Fruit fly (Drosophila melanogaster) whole organism, embryonic: ENCODE measurements around the gene Ldaf1.
A peak's percentile ranks its signal among the peaks of the same experiment; 100 is the strongest.

Experiments
- ATbp ChIP-seq: fragments of 200-800 bp; sonication (Bioruptor generic); optimal IDR thresholded peaks from 2 replicates; lab custom pipeline; 2017; ENCODE audit warnings: missing biosample characterization, mild to moderate bottlenecking, missing genetic modification characterization, missing genetic modification reagents
- Adf1 ChIP-seq: fragments of 200-800 bp; sonication (Bioruptor generic); IDR thresholded peaks from 2 replicates; pipeline ENCODE4 v1.3.6; 2022; ENCODE audit warnings: missing biosample characterization, missing genetic modification characterization
- Aef1 ChIP-seq: fragments of 200-800 bp; sonication (Bioruptor generic); IDR thresholded peaks from 3 replicates; pipeline ENCODE4 v1.3.6; 2022; ENCODE audit warnings: missing biosample characterization, missing genetic modification characterization
- Asciz ChIP-seq: fragments of 200-800 bp; sonication (Bioruptor generic); optimal IDR thresholded peaks from 2 replicates; lab custom pipeline; 2017; ENCODE audit warnings: missing biosample characterization, mild to moderate bottlenecking, missing genetic modification characterization, missing genetic modification reagents
- Bdp1 ChIP-seq: fragments of 200-800 bp; sonication (Bioruptor generic); optimal IDR thresholded peaks from 3 replicates; lab custom pipeline; 2016; ENCODE audit warnings: missing biosample characterization, missing genetic modification characterization
- Blimp-1 ChIP-seq: fragments of 200-800 bp; sonication (Bioruptor generic); optimal IDR thresholded peaks from 3 replicates; lab custom pipeline; 2018; ENCODE audit warnings: missing biosample characterization, missing genetic modification characterization, mild to moderate bottlenecking, moderate library complexity, missing genetic modification reagents
- C15 ChIP-seq: fragments of 200-800 bp; sonication (Bioruptor generic); IDR thresholded peaks from 3 replicates; pipeline ENCODE4 v1.3.6; 2022; ENCODE audit warnings: missing biosample characterization, missing genetic modification characterization
- CG10147 ChIP-seq: fragments of 200-800 bp; sonication (Bioruptor generic); optimal IDR thresholded peaks from 2 replicates; lab custom pipeline; 2019; ENCODE audit warnings: missing biosample characterization, mild to moderate bottlenecking, missing genetic modification characterization, moderate library complexity
- CG10274 ChIP-seq: fragments of 200-800 bp; sonication (Bioruptor generic); optimal IDR thresholded peaks from 3 replicates; lab custom pipeline; 2017; ENCODE audit warnings: missing biosample characterization, mild to moderate bottlenecking, missing genetic modification characterization
- CG11085 ChIP-seq: fragments of 200-800 bp; sonication (Bioruptor generic); IDR thresholded peaks from 2 replicates; pipeline ENCODE4 v1.3.6; 2022; ENCODE audit warnings: missing biosample characterization, missing genetic modification characterization
- CG11247 ChIP-seq: fragments of 200-800 bp; sonication (Bioruptor generic); IDR thresholded peaks from 2 replicates; pipeline ENCODE4 v1.3.6; 2022; ENCODE audit warnings: missing biosample characterization, missing genetic modification characterization
- CG12299 ChIP-seq: fragments of 200-800 bp; sonication (Bioruptor generic); optimal IDR thresholded peaks from 2 replicates; lab custom pipeline; 2018; ENCODE audit warnings: missing biosample characterization, mild to moderate bottlenecking, missing genetic modification characterization
- CG13775 ChIP-seq: fragments of 200-800 bp; sonication (Bioruptor generic); optimal IDR thresholded peaks from 3 replicates; lab custom pipeline; 2017; ENCODE audit warnings: missing biosample characterization, mild to moderate bottlenecking, missing genetic modification characterization
- CG2120 ChIP-seq: fragments of 200-800 bp; sonication (Bioruptor generic); optimal IDR thresholded peaks from 3 replicates; lab custom pipeline; 2016; ENCODE audit warnings: missing biosample characterization, missing genetic modification characterization
- CG3163 ChIP-seq: fragments of 200-800 bp; sonication (Bioruptor generic); optimal IDR thresholded peaks from 3 replicates; lab custom pipeline; 2016; ENCODE audit warnings: missing biosample characterization, missing genetic modification characterization
- CG3838 ChIP-seq: fragments of 200-800 bp; sonication (Bioruptor generic); optimal IDR thresholded peaks from 3 replicates; lab custom pipeline; 2016; ENCODE audit warnings: missing biosample characterization, missing genetic modification characterization
- CG4707 ChIP-seq: fragments of 200-800 bp; sonication (Bioruptor generic); optimal IDR thresholded peaks from 2 replicates; lab custom pipeline; 2018; ENCODE audit warnings: missing biosample characterization, mild to moderate bottlenecking, missing genetic modification characterization, moderate library complexity
- CG4854 ChIP-seq: fragments of 200-800 bp; sonication (Bioruptor generic); optimal IDR thresholded peaks from 2 replicates; lab custom pipeline; 2016; ENCODE audit warnings: missing biosample characterization, missing genetic modification characterization, inconsistent platforms
- CG6272 ChIP-seq: fragments of 200-800 bp; sonication (Bioruptor generic); IDR thresholded peaks from 2 replicates; pipeline ENCODE4 v1.3.6; 2022; ENCODE audit warnings: missing biosample characterization, missing genetic modification characterization
- CG6791 ChIP-seq: fragments of 200-800 bp; sonication (Bioruptor generic); IDR thresholded peaks from 3 replicates; pipeline ENCODE4 v1.3.6; 2022; ENCODE audit warnings: missing biosample characterization, missing genetic modification characterization; ENCODE audit not compliant: partially characterized antibody
- CG8359 ChIP-seq: fragments of 200-800 bp; sonication (Bioruptor generic); optimal IDR thresholded peaks from 2 replicates; lab custom pipeline; 2017; ENCODE audit warnings: missing biosample characterization, mild to moderate bottlenecking, missing genetic modification characterization, borderline replicate concordance
- Deaf1 ChIP-seq: fragments of 200-800 bp; optimal IDR thresholded peaks from 3 replicates; lab custom pipeline; 2019; ENCODE audit warnings: missing biosample characterization, mild to moderate bottlenecking, missing genetic modification characterization, moderate library complexity
- Dip2 ChIP-seq: fragments of 200-800 bp; sonication (Bioruptor generic); IDR thresholded peaks from 2 replicates; pipeline ENCODE4 v1.3.6; 2022; ENCODE audit warnings: missing biosample characterization, missing genetic modification characterization
- Dref ChIP-seq: fragments of 200-800 bp; sonication (Bioruptor generic); IDR thresholded peaks from 2 replicates; pipeline ENCODE4 v1.3.6; 2022; ENCODE audit warnings: missing biosample characterization, missing genetic modification characterization
- E2f1 ChIP-seq: fragments of 200-800 bp; sonication (Bioruptor generic); IDR thresholded peaks from 2 replicates; pipeline ENCODE4 v1.3.6; 2022; ENCODE audit warnings: missing biosample characterization, missing genetic modification characterization
- Hand ChIP-seq: fragments of 200-800 bp; sonication (Bioruptor generic); optimal IDR thresholded peaks from 2 replicates; lab custom pipeline; 2017; ENCODE audit warnings: mild to moderate bottlenecking, missing biosample characterization, missing genetic modification reagents, missing genetic modification characterization
- Hey ChIP-seq: fragments of 200-800 bp; sonication (Bioruptor generic); optimal IDR thresholded peaks from 3 replicates; lab custom pipeline; 2018; ENCODE audit warnings: missing biosample characterization, mild to moderate bottlenecking, missing genetic modification characterization
- HmgZ ChIP-seq: fragments of 200-800 bp; sonication (Bioruptor generic); optimal IDR thresholded peaks from 2 replicates; lab custom pipeline; 2018; ENCODE audit warnings: missing biosample characterization, mild to moderate bottlenecking, missing genetic modification characterization
- Hr78 ChIP-seq, 2 experiments: fragments of 200-800 bp in 1 of 2; fragments of >200 bp in 1 of 2; sonication (Bioruptor generic) in 1 of 2; optimal IDR thresholded peaks; 2 replicates each; lab custom pipeline; 2017 to 2019; ENCODE audit warnings: missing biosample characterization in 2 of 2, missing genetic modification characterization in 2 of 2, mild to moderate bottlenecking in 1 of 2, moderate library complexity in 1 of 2
- Mes4 ChIP-seq: fragments of 200-800 bp; sonication (Bioruptor generic); optimal IDR thresholded peaks from 2 replicates; lab custom pipeline; 2016; ENCODE audit warnings: missing biosample characterization, missing genetic modification characterization
- Mrtf ChIP-seq: fragments of 200-800 bp; sonication (Bioruptor generic); IDR thresholded peaks from 3 replicates; pipeline ENCODE4 v1.3.6; 2022; ENCODE audit warnings: missing biosample characterization, missing genetic modification characterization
- NC2β ChIP-seq: fragments of 200-800 bp; sonication (Bioruptor generic); optimal IDR thresholded peaks from 2 replicates; lab custom pipeline; 2016; ENCODE audit warnings: missing biosample characterization, missing genetic modification characterization
- Ptx1 ChIP-seq: fragments of 200-800 bp; sonication (Bioruptor generic); IDR thresholded peaks from 2 replicates; pipeline ENCODE4 v1.3.6; 2022; ENCODE audit warnings: missing biosample characterization, missing genetic modification characterization
- Sox100B ChIP-seq: fragments of 200-800 bp; sonication (Bioruptor generic); optimal IDR thresholded peaks from 3 replicates; lab custom pipeline; 2018; ENCODE audit warnings: missing biosample characterization, mild to moderate bottlenecking, missing genetic modification characterization
- Sry-β ChIP-seq: fragments of 200-800 bp; sonication (Bioruptor generic); optimal IDR thresholded peaks from 2 replicates; lab custom pipeline; 2018; ENCODE audit warnings: missing biosample characterization, mild to moderate bottlenecking, missing genetic modification characterization, moderate library complexity
- Vsx1 ChIP-seq: fragments of 200-800 bp; sonication (Bioruptor generic); optimal IDR thresholded peaks from 2 replicates; lab custom pipeline; 2017; ENCODE audit warnings: missing biosample characterization, mild to moderate bottlenecking, missing genetic modification characterization, missing genetic modification reagents
- ac ChIP-seq: fragments of 200-800 bp; sonication (Bioruptor generic); optimal IDR thresholded peaks from 3 replicates; lab custom pipeline; 2017; ENCODE audit warnings: missing biosample characterization, mild to moderate bottlenecking, missing genetic modification characterization
- ase ChIP-seq: fragments of 200-800 bp; sonication (Bioruptor generic); IDR thresholded peaks from 3 replicates; pipeline ENCODE4 v1.3.6; 2022; ENCODE audit warnings: missing biosample characterization, missing genetic modification characterization
- bsh ChIP-seq, 2 experiments: fragments of 200-800 bp; sonication (Bioruptor generic); optimal IDR thresholded peaks; 2 replicates each; lab custom pipeline; 2017 to 2018; ENCODE audit warnings: mild to moderate bottlenecking in 2 of 2, missing biosample characterization in 2 of 2, missing genetic modification characterization in 2 of 2, moderate library complexity in 1 of 2
- btn ChIP-seq: fragments of 200-800 bp; sonication (Bioruptor generic); optimal IDR thresholded peaks from 2 replicates; lab custom pipeline; 2016; ENCODE audit warnings: missing biosample characterization, missing genetic modification characterization
- chm ChIP-seq: fragments of 200-800 bp; sonication (Bioruptor generic); IDR thresholded peaks from 2 replicates; pipeline ENCODE4 v1.3.6; 2022; ENCODE audit warnings: missing biosample characterization, missing genetic modification characterization
- crc ChIP-seq: fragments of 200-800 bp; sonication (Bioruptor generic); optimal IDR thresholded peaks from 2 replicates; lab custom pipeline; 2016; ENCODE audit warnings: missing biosample characterization, missing genetic modification characterization
- dmrt99B ChIP-seq: fragments of 200-800 bp; sonication (Bioruptor generic); optimal IDR thresholded peaks from 2 replicates; lab custom pipeline; 2018; ENCODE audit warnings: missing biosample characterization, mild to moderate bottlenecking, missing genetic modification characterization, moderate library complexity
- en ChIP-seq: fragments of 200-800 bp; sonication (Bioruptor generic); optimal IDR thresholded peaks from 2 replicates; lab custom pipeline; 2016; ENCODE audit warnings: missing biosample characterization, missing genetic modification characterization
- gt ChIP-seq: fragments of 200-800 bp; sonication (Bioruptor generic); IDR thresholded peaks from 2 replicates; pipeline ENCODE4 v1.3.6; 2022; ENCODE audit warnings: missing biosample characterization, missing genetic modification characterization
- pb ChIP-seq: fragments of 200-800 bp; sonication (Bioruptor generic); optimal IDR thresholded peaks from 3 replicates; lab custom pipeline; 2016; ENCODE audit warnings: missing biosample characterization, missing genetic modification characterization
- phol ChIP-seq: fragments of 200-800 bp; sonication (Bioruptor generic); optimal IDR thresholded peaks from 3 replicates; lab custom pipeline; 2018; ENCODE audit warnings: missing biosample characterization, mild to moderate bottlenecking, missing genetic modification characterization, moderate library complexity
- pnt ChIP-seq: fragments of 200-800 bp; sonication (Bioruptor generic); optimal IDR thresholded peaks from 3 replicates; lab custom pipeline; 2016; ENCODE audit warnings: missing biosample characterization, missing genetic modification characterization
- sna ChIP-seq: fragments of 200-800 bp; sonication (Bioruptor generic); IDR thresholded peaks from 2 replicates; pipeline ENCODE4 v1.3.6; 2022; ENCODE audit warnings: missing biosample characterization, missing genetic modification characterization; ENCODE audit not compliant: partially characterized antibody
- stc ChIP-seq: fragments of 200-800 bp; sonication (Bioruptor generic); IDR thresholded peaks from 2 replicates; pipeline ENCODE4 v1.3.6; 2022; ENCODE audit warnings: missing biosample characterization, missing genetic modification characterization
- tin ChIP-seq: fragments of 200-800 bp; sonication (Bioruptor generic); optimal IDR thresholded peaks from 3 replicates; lab custom pipeline; 2016; ENCODE audit warnings: missing biosample characterization, missing genetic modification characterization

Ldaf1 gene

dm6 chrX:1868586-1869111 is 33.1 kb downstream of the Ldaf1 start, which contains the start of the genes CG14803 and Pex5 (continued):
- no peak for TF ChIP-seq Hand (GFP tag; lab: Kevin White, UChicago)
- no peak for TF ChIP-seq Hr78 (GFP tag; optimal IDR thresholded peaks at IDR 0.05; lab: Kevin White, UChicago)
- TF ChIP-seq crc: no peak
- no peak for TF ChIP-seq ATbp (GFP tag; lab: Kevin White, UChicago)
- no peak for TF ChIP-seq sna (GFP tag; lab: Robert Waterston, UW)
- TF ChIP-seq Blimp-1 (GFP tag; lab: Kevin White, UChicago): no peak
- TF ChIP-seq Bdp1: no peak
- peak; percentile 63 for TF ChIP-seq CG6791
- TF ChIP-seq Dref (GFP tag; lab: Robert Waterston, UW): peak; percentile 77
- no peak for TF ChIP-seq ase
- peak; percentile 31 for TF ChIP-seq CG2120
- TF ChIP-seq CG13775 (GFP tag; lab: Kevin White, UChicago): no peak
- no peak for TF ChIP-seq phol (tag; lab: Kevin White, UChicago)
- no peak for TF ChIP-seq pnt
- no peak for TF ChIP-seq E2f1 (GFP tag; lab: Robert Waterston, UW)
- TF ChIP-seq Hey (tag; lab: Kevin White, UChicago): no peak
- no peak for TF ChIP-seq CG6272 (GFP tag; lab: Robert Waterston, UW)
- TF ChIP-seq btn (GFP tag; lab: Kevin White, UChicago): no peak
- no peak for TF ChIP-seq chm (GFP tag; lab: Robert Waterston, UW)
- TF ChIP-seq Deaf1 (tag; lab: Kevin White, UChicago): no peak
- peak; percentile 8 for TF ChIP-seq Sry-β (GFP tag; lab: Kevin White, UChicago)
- no peak for TF ChIP-seq CG11247
- TF ChIP-seq Aef1 (GFP tag; lab: Robert Waterston, UW): no peak
- TF ChIP-seq CG10147: no peak
- no peak for TF ChIP-seq Sox100B (GFP tag; lab: Kevin White, UChicago)
- no peak for TF ChIP-seq dmrt99B (tag; lab: Kevin White, UChicago)
- TF ChIP-seq CG3163: no peak
- TF ChIP-seq en (GFP tag; lab: Kevin White, UChicago): no peak
- no peak for TF ChIP-seq CG10274 (GFP tag; lab: Kevin White, UChicago)
- TF ChIP-seq Dip2: no peak
- TF ChIP-seq bsh (GFP tag; optimal IDR thresholded peaks at IDR 0.05; lab: Kevin White, UChicago): no peak
- no peak for TF ChIP-seq pb (GFP tag; lab: Kevin White, UChicago)
- no peak for TF ChIP-seq NC2β (GFP tag; lab: Kevin White, UChicago)
- TF ChIP-seq CG4854 (GFP tag; lab: Kevin White, UChicago): no peak
- TF ChIP-seq CG12299 (tag; lab: Kevin White, UChicago): no peak
- no peak for TF ChIP-seq C15 (GFP tag; lab: Robert Waterston, UW)
- no peak for TF ChIP-seq Adf1 (GFP tag; lab: Robert Waterston, UW)
- TF ChIP-seq Mrtf (GFP tag; lab: Robert Waterston, UW): no peak
- TF ChIP-seq CG4707: no peak
- TF ChIP-seq Asciz (GFP tag; lab: Kevin White, UChicago): no peak
- TF ChIP-seq gt (GFP tag; lab: Robert Waterston, UW): no peak
- TF ChIP-seq ac: no peak
- no peak for TF ChIP-seq Ptx1 (GFP tag; lab: Robert Waterston, UW)
- TF ChIP-seq HmgZ (tag; lab: Kevin White, UChicago): peak; percentile 27
- no peak for TF ChIP-seq CG11085 (GFP tag; lab: Robert Waterston, UW)
- TF ChIP-seq stc: no peak
- no peak for TF ChIP-seq Vsx1
- no peak for TF ChIP-seq Mes4 (GFP tag; lab: Kevin White, UChicago)
- no peak for TF ChIP-seq CG8359
- TF ChIP-seq tin (GFP tag; lab: Kevin White, UChicago): no peak
- no peak for TF ChIP-seq CG3838 (GFP tag; lab: Kevin White, UChicago)
